Fruit fly (Drosophila melanogaster) whole organism, embryonic: ENCODE measurements around the gene CG5043.

Experiments used
- Asciz ChIP-seq: fragments of 200-800 bp; sonication (Bioruptor generic); optimal IDR thresholded peaks from 2 replicates; lab custom pipeline; 2017; ENCODE audit warnings: missing biosample characterization, mild to moderate bottlenecking, missing genetic modification characterization, missing genetic modification reagents
- B-H1 ChIP-seq: fragments of 200-800 bp; sonication (Bioruptor generic); IDR thresholded peaks from 3 replicates; pipeline ENCODE4 v1.3.6; 2022; ENCODE audit warnings: missing biosample characterization, missing genetic modification characterization
- B-H2 ChIP-seq: fragments of 200-800 bp; sonication (Bioruptor generic); optimal IDR thresholded peaks from 2 replicates; lab custom pipeline; 2018; ENCODE audit warnings: missing biosample characterization, mild to moderate bottlenecking, missing genetic modification characterization
- Bgb ChIP-seq: fragments of 200-800 bp; sonication (Bioruptor generic); IDR thresholded peaks from 2 replicates; pipeline ENCODE4 v1.3.6; 2022; ENCODE audit warnings: missing biosample characterization, missing genetic modification characterization; ENCODE audit not compliant: partially characterized antibody
- CG11695 ChIP-seq: fragments of 200-800 bp; sonication (Bioruptor generic); IDR thresholded peaks from 3 replicates; pipeline ENCODE4 v1.3.6; 2022; ENCODE audit warnings: missing biosample characterization, missing genetic modification characterization
- CG11723 ChIP-seq: fragments of 200-800 bp; sonication (Bioruptor generic); optimal IDR thresholded peaks from 2 replicates; lab custom pipeline; 2017; ENCODE audit warnings: missing biosample characterization, mild to moderate bottlenecking, missing genetic modification characterization
- CG13296 ChIP-seq: fragments of 200-800 bp; sonication (Bioruptor generic); optimal IDR thresholded peaks from 3 replicates; lab custom pipeline; 2018; ENCODE audit warnings: missing biosample characterization, mild to moderate bottlenecking, missing genetic modification characterization
- CG14441 ChIP-seq: fragments of 200-800 bp; sonication (Bioruptor generic); IDR thresholded peaks from 2 replicates; pipeline ENCODE4 v1.3.6; 2022; ENCODE audit warnings: missing biosample characterization, missing genetic modification characterization
- CG14860 ChIP-seq: fragments of 200-800 bp; sonication (Bioruptor generic); IDR thresholded peaks from 3 replicates; pipeline ENCODE4 v1.3.6; 2022; ENCODE audit warnings: missing biosample characterization, missing genetic modification characterization; ENCODE audit not compliant: partially characterized antibody
- CG17385 ChIP-seq: fragments of 200-800 bp; sonication (Bioruptor generic); optimal IDR thresholded peaks from 3 replicates; lab custom pipeline; 2018; ENCODE audit warnings: missing biosample characterization, mild to moderate bottlenecking, missing genetic modification characterization
- CG17612 ChIP-seq: fragments of 200-800 bp; sonication (Bioruptor generic); IDR thresholded peaks from 2 replicates; pipeline ENCODE4 v1.3.6; 2022; ENCODE audit warnings: missing biosample characterization, missing genetic modification characterization
- CG18599 ChIP-seq: fragments of 200-800 bp; sonication (Bioruptor generic); optimal IDR thresholded peaks from 3 replicates; lab custom pipeline; 2017; ENCODE audit warnings: missing biosample characterization, missing genetic modification characterization, mild to moderate bottlenecking, moderate library complexity, missing genetic modification reagents
- CG2712 ChIP-seq: fragments of 200-800 bp; optimal IDR thresholded peaks from 3 replicates; lab custom pipeline; 2019; ENCODE audit warnings: missing biosample characterization, mild to moderate bottlenecking, missing genetic modification characterization, moderate library complexity
- CG3163 ChIP-seq: fragments of 200-800 bp; sonication (Bioruptor generic); optimal IDR thresholded peaks from 3 replicates; lab custom pipeline; 2016; ENCODE audit warnings: missing biosample characterization, missing genetic modification characterization
- CG34224 ChIP-seq: fragments of 200-800 bp; sonication (Bioruptor generic); IDR thresholded peaks from 3 replicates; pipeline ENCODE4 v1.3.6; 2022; ENCODE audit warnings: missing biosample characterization, missing genetic modification characterization; ENCODE audit not compliant: partially characterized antibody
- CG6765 ChIP-seq: fragments of 200-800 bp; sonication (Bioruptor generic); optimal IDR thresholded peaks from 3 replicates; lab custom pipeline; 2017; ENCODE audit warnings: missing biosample characterization, mild to moderate bottlenecking, missing genetic modification characterization
- CG7928 ChIP-seq: fragments of 200-800 bp; sonication (Bioruptor generic); optimal IDR thresholded peaks from 2 replicates; lab custom pipeline; 2017; ENCODE audit warnings: missing biosample characterization, mild to moderate bottlenecking, missing genetic modification characterization
- CG7963 ChIP-seq: fragments of 200-800 bp; sonication (Bioruptor generic); IDR thresholded peaks from 3 replicates; pipeline ENCODE4 v1.3.6; 2022; ENCODE audit warnings: missing biosample characterization, missing genetic modification characterization; ENCODE audit not compliant: partially characterized antibody
- CTCF ChIP-seq: fragments of 200-800 bp; sonication (Bioruptor generic); optimal IDR thresholded peaks from 2 replicates; lab custom pipeline; 2017; ENCODE audit warnings: missing biosample characterization, mild to moderate bottlenecking, missing genetic modification characterization, moderate library complexity
- Dek ChIP-seq: fragments of 200-800 bp; sonication (Bioruptor generic); optimal IDR thresholded peaks from 3 replicates; lab custom pipeline; 2019; ENCODE audit warnings: missing biosample characterization, mild to moderate bottlenecking, missing genetic modification characterization, moderate library complexity
- Gsc ChIP-seq: fragments of 200-800 bp; sonication (Bioruptor generic); IDR thresholded peaks from 2 replicates; pipeline ENCODE4 v1.3.6; 2022; ENCODE audit warnings: missing biosample characterization, missing genetic modification characterization
- H15 ChIP-seq: fragments of 200-800 bp; sonication (Bioruptor generic); IDR thresholded peaks from 3 replicates; pipeline ENCODE4 v1.3.6; 2022; ENCODE audit warnings: missing biosample characterization, missing genetic modification characterization
- HmgZ ChIP-seq: fragments of 200-800 bp; sonication (Bioruptor generic); optimal IDR thresholded peaks from 2 replicates; lab custom pipeline; 2018; ENCODE audit warnings: missing biosample characterization, mild to moderate bottlenecking, missing genetic modification characterization
- MBD-R2 ChIP-seq: fragments of 200-800 bp; sonication (Bioruptor generic); IDR thresholded peaks from 2 replicates; pipeline ENCODE4 v1.3.6; 2022; ENCODE audit warnings: missing biosample characterization, missing genetic modification characterization
- MESR4 ChIP-seq: fragments of 200-800 bp; sonication (Bioruptor generic); optimal IDR thresholded peaks from 2 replicates; lab custom pipeline; 2018; ENCODE audit warnings: missing biosample characterization, mild to moderate bottlenecking, missing genetic modification characterization, moderate library complexity
- Med ChIP-seq: fragments of 200-800 bp; sonication (Bioruptor generic); peaks from one replicate; lab custom pipeline; 2016; ENCODE audit warnings: missing biosample characterization, missing genetic modification characterization, mild to moderate bottlenecking, inconsistent platforms, moderate library complexity
- NFAT ChIP-seq: fragments of 200-800 bp; sonication (Bioruptor generic); IDR thresholded peaks from 2 replicates; pipeline ENCODE4 v1.3.6; 2022; ENCODE audit warnings: missing biosample characterization, missing genetic modification characterization
- Trl ChIP-seq, 3 experiments: fragments of >200 bp in 2 of 3; fragments of 200-800 bp in 1 of 3; sonication (Bioruptor generic) in 1 of 3; optimal IDR thresholded peaks; 2 replicates in 1 of 3; 3 replicates in 2 of 3; lab custom pipeline; 2016 to 2017; ENCODE audit warnings: missing biosample characterization in 1 of 3, missing genetic modification characterization in 1 of 3
- YL-1 ChIP-seq: fragments of 200-800 bp; sonication (Bioruptor generic); optimal IDR thresholded peaks from 3 replicates; lab custom pipeline; 2017; ENCODE audit warnings: missing biosample characterization, mild to moderate bottlenecking, missing genetic modification characterization
- ato ChIP-seq: fragments of 200-800 bp; sonication (Bioruptor generic); IDR thresholded peaks from 2 replicates; pipeline ENCODE4 v1.3.6; 2022; ENCODE audit warnings: missing biosample characterization, missing genetic modification characterization; ENCODE audit not compliant: partially characterized antibody
- br ChIP-seq: fragments of >200 bp; optimal IDR thresholded peaks from 2 replicates; lab custom pipeline; 2017
- crol ChIP-seq: fragments of 200-800 bp; sonication (Bioruptor generic); IDR thresholded peaks from 2 replicates; pipeline ENCODE4 v1.3.6; 2022; ENCODE audit warnings: missing biosample characterization, missing genetic modification characterization
- da ChIP-seq: fragments of 200-800 bp; sonication (Bioruptor generic); optimal IDR thresholded peaks from 2 replicates; lab custom pipeline; 2016; ENCODE audit warnings: missing biosample characterization, missing genetic modification characterization
- exex ChIP-seq: fragments of 200-800 bp; sonication (Bioruptor generic); optimal IDR thresholded peaks from 4 replicates; lab custom pipeline; 2018; ENCODE audit warnings: missing biosample characterization, mild to moderate bottlenecking, missing genetic modification characterization, moderate library complexity
- gfzf ChIP-seq: fragments of 200-800 bp; sonication (Bioruptor generic); optimal IDR thresholded peaks from 2 replicates; lab custom pipeline; 2016; ENCODE audit warnings: missing biosample characterization, mild to moderate bottlenecking, missing genetic modification characterization, moderate library complexity
- gsb-n ChIP-seq: fragments of 200-800 bp; sonication (Bioruptor generic); optimal IDR thresholded peaks from 3 replicates; lab custom pipeline; 2018; ENCODE audit warnings: missing biosample characterization, mild to moderate bottlenecking, missing genetic modification characterization
- h ChIP-seq: fragments of >200 bp; optimal IDR thresholded peaks from 2 replicates; lab custom pipeline; 2017
- inv ChIP-seq: fragments of 200-800 bp; sonication (Bioruptor generic); IDR thresholded peaks from 2 replicates; pipeline ENCODE4 v1.3.6; 2022; ENCODE audit warnings: missing biosample characterization, missing genetic modification characterization; ENCODE audit not compliant: partially characterized antibody
- nerfin-2 ChIP-seq: fragments of 200-800 bp; sonication (Bioruptor generic); IDR thresholded peaks from 2 replicates; pipeline ENCODE4 v1.3.6; 2022; ENCODE audit warnings: missing biosample characterization, missing genetic modification characterization; ENCODE audit not compliant: partially characterized antibody
- nom ChIP-seq: fragments of 200-800 bp; sonication (Bioruptor generic); optimal IDR thresholded peaks from 2 replicates; lab custom pipeline; 2017; ENCODE audit warnings: missing biosample characterization, missing genetic modification characterization, mild to moderate bottlenecking, moderate library complexity, missing genetic modification reagents
- rib ChIP-seq: fragments of 200-800 bp; sonication (Bioruptor generic); IDR thresholded peaks from 2 replicates; pipeline ENCODE4 v1.3.6; 2022; ENCODE audit warnings: missing biosample characterization, missing genetic modification characterization
- row ChIP-seq: fragments of 200-800 bp; sonication (Bioruptor generic); IDR thresholded peaks from 3 replicates; pipeline ENCODE4 v1.3.6; 2022; ENCODE audit warnings: missing biosample characterization, missing genetic modification characterization
- run ChIP-seq: fragments of 200-800 bp; sonication (Bioruptor generic); optimal IDR thresholded peaks from 3 replicates; lab custom pipeline; 2018; ENCODE audit warnings: missing biosample characterization, mild to moderate bottlenecking, missing genetic modification characterization
- salm ChIP-seq: fragments of 200-800 bp; sonication (Bioruptor generic); optimal IDR thresholded peaks from 2 replicates; lab custom pipeline; 2018; ENCODE audit warnings: missing biosample characterization, mild to moderate bottlenecking, missing genetic modification characterization
- sd ChIP-seq: fragments of 200-800 bp; sonication (Bioruptor generic); optimal IDR thresholded peaks from 3 replicates; lab custom pipeline; 2018; ENCODE audit warnings: missing biosample characterization, mild to moderate bottlenecking, missing genetic modification characterization, moderate library complexity
- slbo ChIP-seq: fragments of 200-800 bp; sonication (Bioruptor generic); IDR thresholded peaks from 2 replicates; pipeline ENCODE4 v1.3.6; 2022; ENCODE audit warnings: missing biosample characterization, missing genetic modification characterization
- tap ChIP-seq: fragments of 200-800 bp; optimal IDR thresholded peaks from 3 replicates; lab custom pipeline; 2019; ENCODE audit warnings: missing biosample characterization, mild to moderate bottlenecking, missing genetic modification characterization, moderate library complexity
- wor ChIP-seq: fragments of 200-800 bp; sonication (Bioruptor generic); IDR thresholded peaks from 2 replicates; pipeline ENCODE4 v1.3.6; 2022; ENCODE audit warnings: missing biosample characterization, missing genetic modification characterization
- zfh2 ChIP-seq: fragments of 200-800 bp; sonication (Bioruptor generic); optimal IDR thresholded peaks from 2 replicates; lab custom pipeline; 2016; ENCODE audit warnings: missing biosample characterization, missing genetic modification characterization

CG5043 gene

dm6 chr2L:17472582-17473524, 39.2 kb downstream of the CG5043 start, which contains the start of gene BicD (continued):
- TF ChIP-seq CG14441 (GFP tag; lab: Robert Waterston, UW) (no peak), exex (tag; lab: Kevin White, UChicago) (peak; percentile 94), CG34224 (GFP tag; lab: Robert Waterston, UW) (peak; percentile 50; the same call in 1 of the 3 replicates), rib (GFP tag; lab: Robert Waterston, UW) (no peak), CG6765 (GFP tag; lab: Kevin White, UChicago) (peak; percentile 0), Trl (optimal IDR thresholded peaks at IDR 0.05; lab: Kevin White, UChicago) (peak in 1 of 2 experiments; percentile 17), Trl (GFP tag; optimal IDR thresholded peaks at IDR 0.05; lab: Kevin White, UChicago) (no peak), CG7928 (GFP tag; lab: Kevin White, UChicago) (peak; percentile 11), br (lab: Kevin White, UChicago) (no peak), YL-1 (GFP tag; lab: Kevin White, UChicago) (peak; percentile 76), wor (no peak), CG11695 (GFP tag; lab: Robert Waterston, UW) (0 out of 3 replicates have a peak, but pooled peaks have one; percentile 15), Dek (tag; lab: Kevin White, UChicago) (peak; percentile 24), da (GFP tag; lab: Kevin White, UChicago) (no peak), Bgb (GFP tag; lab: Robert Waterston, UW) (peak; percentile 56), Asciz (GFP tag; lab: Kevin White, UChicago) (no peak), HmgZ (tag; lab: Kevin White, UChicago) (peak; percentile 73), CG2712 (peak; percentile 60), CG13296 (peak; percentile 24), tap (tag; lab: Kevin White, UChicago) (no peak), gfzf (GFP tag; lab: Kevin White, UChicago) (peak; percentile 90), sd (tag; lab: Kevin White, UChicago) (peak; percentile 98), row (GFP tag; lab: Robert Waterston, UW) (no peak), nom (GFP tag; lab: Kevin White, UChicago) (peak; percentile 35), run (tag; lab: Kevin White, UChicago) (peak; percentile 12), CG17385 (peak; percentile 29), CG3163 (GFP tag; lab: Kevin White, UChicago) (peak; percentile 5), salm (tag; lab: Kevin White, UChicago) (no peak), B-H2 (no peak), CG14860 (GFP tag; lab: Robert Waterston, UW) (peak; percentile 54), MBD-R2 (GFP tag; lab: Robert Waterston, UW) (peak; percentile 52), CG17612 (GFP tag; lab: Robert Waterston, UW) (0 out of 2 replicates have a peak, but pooled peaks have one; percentile 7), gsb-n (tag; lab: Kevin White, UChicago) (peak; percentile 3), B-H1 (no peak), ato (GFP tag; lab: Robert Waterston, UW) (peak; percentile 32; the same call in 1 of the 2 replicates)
- TF ChIP-seq, all 482 proteins: peak for 143

dm6 chr2L:17477710-17478109, 44.0 kb downstream of the CG5043 start, which contains the start of gene cass:
TSS of gene cass (minus strand) at chr2L:17477888.
- TF ChIP-seq CG18599 (GFP tag; lab: Kevin White, UChicago), result no peak
- peak; percentile 65; the same call in 1 of the 2 replicates for TF ChIP-seq nerfin-2 (GFP tag; lab: Robert Waterston, UW)
- no peak for TF ChIP-seq slbo (GFP tag; lab: Robert Waterston, UW)
- TF ChIP-seq MESR4 (GFP tag; lab: Kevin White, UChicago), result peak; percentile 93
- no peak for TF ChIP-seq crol (GFP tag; lab: Robert Waterston, UW)
- no peak for TF ChIP-seq Gsc (GFP tag; lab: Robert Waterston, UW)
- TF ChIP-seq inv, result peak; percentile 85
- TF ChIP-seq h, result no peak
- peak; percentile 92 for TF ChIP-seq CG7963 (GFP tag; lab: Robert Waterston, UW)
- peak; percentile 47 for TF ChIP-seq CTCF
- no peak for TF ChIP-seq zfh2 (GFP tag; lab: Kevin White, UChicago)
- no peak for TF ChIP-seq NFAT
- peak; percentile 77 for TF ChIP-seq Med (GFP tag; lab: Kevin White, UChicago)
- TF ChIP-seq H15 (GFP tag; lab: Robert Waterston, UW), result no peak
- no peak for TF ChIP-seq CG11723 (GFP tag; lab: Kevin White, UChicago)
